Fruit fly (Drosophila melanogaster) whole organism, embryonic: ENCODE measurements around the gene CG31549.

ENCODE experiments used
- Aef1 ChIP-seq: fragments of 200-800 bp; sonication (Bioruptor generic); IDR thresholded peaks from 3 replicates; pipeline ENCODE4 v1.3.6; 2022; ENCODE audit warnings: missing biosample characterization, missing genetic modification characterization
- Atf-2 ChIP-seq: fragments of 200-800 bp; sonication (Bioruptor generic); optimal IDR thresholded peaks from 2 replicates; lab custom pipeline; 2016; ENCODE audit warnings: missing biosample characterization, missing genetic modification characterization
- Bgb ChIP-seq: fragments of 200-800 bp; sonication (Bioruptor generic); IDR thresholded peaks from 2 replicates; pipeline ENCODE4 v1.3.6; 2022; ENCODE audit warnings: missing biosample characterization, missing genetic modification characterization; ENCODE audit not compliant: partially characterized antibody
- CG13123 ChIP-seq: fragments of 200-800 bp; sonication (Bioruptor generic); optimal IDR thresholded peaks from 2 replicates; lab custom pipeline; 2016; ENCODE audit warnings: missing biosample characterization, missing genetic modification characterization
- CG15073 ChIP-seq: fragments of 200-800 bp; sonication (Bioruptor generic); optimal IDR thresholded peaks from 2 replicates; lab custom pipeline; 2016; ENCODE audit warnings: missing biosample characterization, missing genetic modification characterization
- CG1647 ChIP-seq: fragments of 200-800 bp; sonication (Bioruptor generic); optimal IDR thresholded peaks from 3 replicates; lab custom pipeline; 2016; ENCODE audit warnings: missing biosample characterization, missing genetic modification characterization
- CG16863 ChIP-seq: fragments of 200-800 bp; sonication (Bioruptor generic); optimal IDR thresholded peaks from 3 replicates; lab custom pipeline; 2016; ENCODE audit warnings: missing biosample characterization, missing genetic modification characterization
- CG18262 ChIP-seq: fragments of 200-800 bp; optimal IDR thresholded peaks from 3 replicates; lab custom pipeline; 2019; ENCODE audit warnings: missing biosample characterization, mild to moderate bottlenecking, missing genetic modification characterization, moderate library complexity
- CG2116 ChIP-seq: fragments of 200-800 bp; sonication (Bioruptor generic); optimal IDR thresholded peaks from 3 replicates; lab custom pipeline; 2018; ENCODE audit warnings: missing biosample characterization, mild to moderate bottlenecking, missing genetic modification characterization
- CG2889 ChIP-seq: fragments of 200-800 bp; sonication (Bioruptor generic); IDR thresholded peaks from 3 replicates; pipeline ENCODE4 v1.3.6; 2022; ENCODE audit warnings: missing biosample characterization, missing genetic modification characterization
- CG33557 ChIP-seq: fragments of 200-800 bp; sonication (Bioruptor generic); optimal IDR thresholded peaks from 2 replicates; lab custom pipeline; 2019; ENCODE audit warnings: missing biosample characterization, mild to moderate bottlenecking, missing genetic modification characterization, moderate library complexity
- CG4282 ChIP-seq: fragments of 200-800 bp; sonication (Bioruptor generic); optimal IDR thresholded peaks from 2 replicates; lab custom pipeline; 2016; ENCODE audit warnings: missing biosample characterization, missing genetic modification characterization
- CG4854 ChIP-seq: fragments of 200-800 bp; sonication (Bioruptor generic); optimal IDR thresholded peaks from 2 replicates; lab custom pipeline; 2016; ENCODE audit warnings: missing biosample characterization, missing genetic modification characterization, inconsistent platforms
- CG6791 ChIP-seq: fragments of 200-800 bp; sonication (Bioruptor generic); IDR thresholded peaks from 3 replicates; pipeline ENCODE4 v1.3.6; 2022; ENCODE audit warnings: missing biosample characterization, missing genetic modification characterization; ENCODE audit not compliant: partially characterized antibody
- CrebB ChIP-seq: fragments of 200-800 bp; sonication (Bioruptor generic); optimal IDR thresholded peaks from 3 replicates; lab custom pipeline; 2018; ENCODE audit warnings: missing biosample characterization, mild to moderate bottlenecking, missing genetic modification characterization
- D19A ChIP-seq: fragments of 200-800 bp; optimal IDR thresholded peaks from 3 replicates; lab custom pipeline; 2019; ENCODE audit warnings: missing biosample characterization, mild to moderate bottlenecking, missing genetic modification characterization, moderate library complexity
- Doc2 ChIP-seq: fragments of 200-800 bp; sonication (Bioruptor generic); IDR thresholded peaks from 2 replicates; pipeline ENCODE4 v1.3.6; 2022; ENCODE audit warnings: missing biosample characterization, missing genetic modification characterization
- Dref ChIP-seq: fragments of 200-800 bp; sonication (Bioruptor generic); IDR thresholded peaks from 2 replicates; pipeline ENCODE4 v1.3.6; 2022; ENCODE audit warnings: missing biosample characterization, missing genetic modification characterization
- ERR ChIP-seq: fragments of 200-800 bp; sonication (Bioruptor generic); optimal IDR thresholded peaks from 2 replicates; lab custom pipeline; 2016; ENCODE audit warnings: missing biosample characterization, missing genetic modification characterization
- Med ChIP-seq: fragments of 200-800 bp; sonication (Bioruptor generic); peaks from one replicate; lab custom pipeline; 2016; ENCODE audit warnings: missing biosample characterization, missing genetic modification characterization, mild to moderate bottlenecking, inconsistent platforms, moderate library complexity
- Mrtf ChIP-seq: fragments of 200-800 bp; sonication (Bioruptor generic); IDR thresholded peaks from 3 replicates; pipeline ENCODE4 v1.3.6; 2022; ENCODE audit warnings: missing biosample characterization, missing genetic modification characterization
- Opbp ChIP-seq: fragments of 200-800 bp; sonication (Bioruptor generic); IDR thresholded peaks from 3 replicates; pipeline ENCODE4 v1.3.6; 2022; ENCODE audit warnings: missing biosample characterization, missing genetic modification characterization; ENCODE audit not compliant: partially characterized antibody
- Sin3A ChIP-seq: fragments of >200 bp; optimal IDR thresholded peaks from 2 replicates; lab custom pipeline; 2018
- Spps ChIP-seq: fragments of 200-800 bp; sonication (Bioruptor generic); optimal IDR thresholded peaks from 2 replicates; lab custom pipeline; 2018; ENCODE audit warnings: missing biosample characterization, mild to moderate bottlenecking, missing genetic modification characterization
- ato ChIP-seq: fragments of 200-800 bp; sonication (Bioruptor generic); IDR thresholded peaks from 2 replicates; pipeline ENCODE4 v1.3.6; 2022; ENCODE audit warnings: missing biosample characterization, missing genetic modification characterization; ENCODE audit not compliant: partially characterized antibody
- corto ChIP-seq: fragments of 200-800 bp; sonication (Bioruptor generic); optimal IDR thresholded peaks from 2 replicates; lab custom pipeline; 2016; ENCODE audit warnings: missing biosample characterization, mild to moderate bottlenecking, missing genetic modification characterization, moderate library complexity
- crp ChIP-seq, 2 experiments: fragments of 200-800 bp; sonication (Bioruptor generic); optimal IDR thresholded peaks; 2 replicates in 1 of 2; 3 replicates in 1 of 2; lab custom pipeline; 2017; ENCODE audit warnings: missing biosample characterization in 2 of 2, missing genetic modification characterization in 2 of 2, mild to moderate bottlenecking in 1 of 2, moderate library complexity in 1 of 2
- exex ChIP-seq: fragments of 200-800 bp; sonication (Bioruptor generic); optimal IDR thresholded peaks from 4 replicates; lab custom pipeline; 2018; ENCODE audit warnings: missing biosample characterization, mild to moderate bottlenecking, missing genetic modification characterization, moderate library complexity
- gcm ChIP-seq: fragments of 200-800 bp; sonication (Bioruptor generic); optimal IDR thresholded peaks from 2 replicates; lab custom pipeline; 2019; ENCODE audit warnings: missing biosample characterization, mild to moderate bottlenecking, missing genetic modification characterization, moderate library complexity
- gsb-n ChIP-seq: fragments of 200-800 bp; sonication (Bioruptor generic); optimal IDR thresholded peaks from 3 replicates; lab custom pipeline; 2018; ENCODE audit warnings: missing biosample characterization, mild to moderate bottlenecking, missing genetic modification characterization
- nerfin-1 ChIP-seq: fragments of 200-800 bp; sonication (Bioruptor generic); optimal IDR thresholded peaks from 3 replicates; lab custom pipeline; 2019; ENCODE audit warnings: missing biosample characterization, mild to moderate bottlenecking, missing genetic modification characterization, moderate library complexity
- nom ChIP-seq: fragments of 200-800 bp; sonication (Bioruptor generic); optimal IDR thresholded peaks from 2 replicates; lab custom pipeline; 2017; ENCODE audit warnings: missing biosample characterization, missing genetic modification characterization, mild to moderate bottlenecking, moderate library complexity, missing genetic modification reagents
- phol ChIP-seq: fragments of 200-800 bp; sonication (Bioruptor generic); optimal IDR thresholded peaks from 3 replicates; lab custom pipeline; 2018; ENCODE audit warnings: missing biosample characterization, mild to moderate bottlenecking, missing genetic modification characterization, moderate library complexity
- psq ChIP-seq: fragments of 200-800 bp; sonication (Bioruptor generic); optimal IDR thresholded peaks from 2 replicates; lab custom pipeline; 2017; ENCODE audit warnings: missing biosample characterization, missing genetic modification characterization
- sens ChIP-seq: fragments of 200-800 bp; sonication (Bioruptor generic); peaks from one replicate; lab custom pipeline; 2016; ENCODE audit warnings: missing biosample characterization, missing genetic modification characterization
- stwl ChIP-seq: fragments of 200-800 bp; sonication (Bioruptor generic); optimal IDR thresholded peaks from 3 replicates; lab custom pipeline; 2018; ENCODE audit warnings: missing biosample characterization, mild to moderate bottlenecking, missing genetic modification characterization, moderate library complexity
- trem ChIP-seq: fragments of 200-800 bp; optimal IDR thresholded peaks from 3 replicates; lab custom pipeline; 2019; ENCODE audit warnings: missing biosample characterization, mild to moderate bottlenecking, missing genetic modification characterization, moderate library complexity
- zf30C ChIP-seq: fragments of 200-800 bp; sonication (Bioruptor generic); optimal IDR thresholded peaks from 3 replicates; lab custom pipeline; 2018; ENCODE audit warnings: missing biosample characterization, mild to moderate bottlenecking, missing genetic modification characterization

Gene CG31549

dm6 chr3R:5669740-5670659 lies 38.0 kb downstream of the CG31549 start (continued):
- TF ChIP-seq Opbp (GFP tag; lab: Robert Waterston, UW), result 0 out of 3 replicates have a peak, but pooled peaks have one; percentile 1
- TF ChIP-seq CG18262, result no peak
- TF ChIP-seq nerfin-1 (tag; lab: Kevin White, UChicago), result no peak
- TF ChIP-seq Atf-2, result no peak
- TF ChIP-seq CrebB (tag; lab: Kevin White, UChicago), result no peak
- no peak for TF ChIP-seq phol
- TF ChIP-seq Doc2 (GFP tag; lab: Robert Waterston, UW), result no peak
- peak; percentile 11 for TF ChIP-seq ERR (GFP tag; lab: Kevin White, UChicago)
- TF ChIP-seq D19A, result no peak
- peak; percentile 8; the same call in 2 of the 3 replicates for TF ChIP-seq Aef1 (GFP tag; lab: Robert Waterston, UW)
- no peak for TF ChIP-seq CG6791
- TF ChIP-seq Sin3A (lab: Kevin White, UChicago), result no peak
- no peak for TF ChIP-seq CG13123 (GFP tag; lab: Kevin White, UChicago)
- no peak for TF ChIP-seq CG15073
- TF ChIP-seq CG1647 (GFP tag; lab: Kevin White, UChicago), result no peak
- TF ChIP-seq Spps (tag; lab: Kevin White, UChicago), result no peak
- TF ChIP-seq CG33557, result no peak
- peak; percentile 25 for TF ChIP-seq exex (tag; lab: Kevin White, UChicago)

dm6 chr3R:5670660-5671264 lies 38.8 kb downstream of the CG31549 start:
- TF ChIP-seq corto (GFP tag; lab: Kevin White, UChicago) (peak; percentile 12), sens (GFP tag; lab: Kevin White, UChicago) (peak; percentile 47), Mrtf (GFP tag; lab: Robert Waterston, UW) (no peak), zf30C (GFP tag; lab: Kevin White, UChicago) (peak; percentile 78), Bgb (GFP tag; lab: Robert Waterston, UW) (no peak), CG2889 (no peak), CG4854 (no peak), Med (GFP tag; lab: Kevin White, UChicago) (peak; percentile 1), nom (peak; percentile 41), gsb-n (tag; lab: Kevin White, UChicago) (no peak), Dref (GFP tag; lab: Robert Waterston, UW) (0 out of 2 replicates have a peak, but pooled peaks have one; percentile 9), ato (GFP tag; lab: Robert Waterston, UW) (0 out of 2 replicates have a peak, but pooled peaks have one; percentile 19), psq (GFP tag; lab: Kevin White, UChicago) (peak; percentile 25), crp (GFP tag; optimal IDR thresholded peaks at IDR 0.05; lab: Kevin White, UChicago) (peak in 1 of 2 experiments; percentile 74), CG4282 (GFP tag; lab: Kevin White, UChicago) (no peak), CG16863 (GFP tag; lab: Kevin White, UChicago) (no peak), trem (tag; lab: Kevin White, UChicago) (peak; percentile 37), CG2116 (peak; percentile 78), gcm (GFP tag; lab: Kevin White, UChicago) (peak; percentile 76), stwl (tag; lab: Kevin White, UChicago) (peak; percentile 18)
